Worm (Caenorhabditis elegans): ENCODE measurements around the gene dyf-11.

DNA sequence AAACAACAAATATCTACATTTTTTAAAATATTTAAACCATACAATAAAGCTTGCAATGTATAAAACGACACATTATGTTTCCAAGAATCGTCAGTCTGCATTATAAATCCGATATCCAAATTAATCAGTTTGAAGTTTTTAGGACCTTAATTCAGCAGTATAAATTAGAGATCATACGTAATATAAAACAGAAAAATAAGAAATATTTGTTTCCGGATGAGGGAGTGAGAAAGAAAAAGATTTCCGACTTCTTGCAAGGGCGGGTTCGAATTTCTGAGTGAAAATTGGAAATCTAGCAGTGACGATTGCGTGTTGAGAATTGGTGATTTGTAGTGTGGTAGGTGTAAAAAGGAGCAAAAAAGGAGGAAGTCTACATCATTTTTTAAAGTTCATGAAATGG is 28.0 kb upstream of the dyf-11 start, which contains the start of gene npr-19:
- TF ChIP-seq lsy-2 (tag; optimal IDR thresholded peaks at IDR 0.05) (no peak), unc-62 (GFP tag; optimal IDR thresholded peaks at IDR 0.05) (no peak), flh-1 (GFP tag; optimal IDR thresholded peaks at IDR 0.05) (no peak), unc-39 (tag; optimal IDR thresholded peaks at IDR 0.05) (no peak), ztf-11 (tag; optimal IDR thresholded peaks at IDR 0.05) (no peak), M03D4.4 (tag; optimal IDR thresholded peaks at IDR 0.05) (no peak)
